Fruit fly (Drosophila melanogaster): ENCODE results near the gene toc.

toc gene

DNA sequence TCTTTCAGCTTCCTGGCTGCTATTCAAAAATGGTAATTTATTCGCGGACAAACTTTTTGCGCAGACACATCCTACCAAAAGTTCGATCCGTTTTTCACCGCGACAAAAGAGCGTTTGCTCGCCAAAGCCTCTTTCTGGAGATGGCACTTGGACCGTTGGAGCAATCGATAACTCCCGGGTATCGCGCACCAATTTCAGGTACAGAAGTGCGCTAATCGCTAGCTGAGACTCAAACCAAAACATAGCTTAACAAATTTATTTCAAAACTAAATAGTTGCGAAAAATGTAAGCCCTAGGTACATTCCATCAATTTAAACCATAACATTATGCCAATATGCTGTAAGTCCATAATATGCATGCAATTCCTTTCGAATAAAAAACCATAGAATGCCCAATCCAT lies at the start of gene toc (continued):
- no peak for TF ChIP-seq salm (tag; optimal IDR thresholded peaks at IDR 0.05)
- TF ChIP-seq CG2116 (GFP tag; optimal IDR thresholded peaks at IDR 0.05) = peak; percentile 55
- TF ChIP-seq CG17186 (GFP tag; optimal IDR thresholded peaks at IDR 0.05) = peak; percentile 97
- peak; percentile 11 for TF ChIP-seq phol (tag; optimal IDR thresholded peaks at IDR 0.05)
- TF ChIP-seq tna (GFP tag; IDR thresholded peaks at IDR 0.05; ENCODE audit: partially characterized antibody) = peak; percentile 86
- no peak for TF ChIP-seq zen (tag; optimal IDR thresholded peaks at IDR 0.05)
- TF ChIP-seq CG11695 (GFP tag; IDR thresholded peaks at IDR 0.05) = no peak
- no peak for TF ChIP-seq CG15011 (GFP tag; optimal IDR thresholded peaks at IDR 0.05)
- TF ChIP-seq CG14710 (tag; optimal IDR thresholded peaks at IDR 0.05) = peak; percentile 42
- TF ChIP-seq bcd (GFP tag; optimal IDR thresholded peaks at IDR 0.05) = peak; percentile 16
- TF ChIP-seq PHDP (tag; optimal IDR thresholded peaks at IDR 0.05) = no peak
- peak; percentile 14 for TF ChIP-seq her (GFP tag; optimal IDR thresholded peaks at IDR 0.05)
- TF ChIP-seq bsh (GFP tag; optimal IDR thresholded peaks at IDR 0.05) = no peak
- no peak for TF ChIP-seq stc (GFP tag; IDR thresholded peaks at IDR 0.05)
- no peak for TF ChIP-seq chif (GFP tag; optimal IDR thresholded peaks at IDR 0.05)
- no peak for TF ChIP-seq CG14667 (GFP tag; IDR thresholded peaks at IDR 0.05)
- no peak for TF ChIP-seq CG12071 (GFP tag; optimal IDR thresholded peaks at IDR 0.05)
- peak; percentile 28 for TF ChIP-seq nmo (GFP tag; optimal IDR thresholded peaks at IDR 0.05)
- TF ChIP-seq CG7786 (GFP tag; optimal IDR thresholded peaks at IDR 0.05) = peak; percentile 8
- TF ChIP-seq CG18599 (GFP tag; optimal IDR thresholded peaks at IDR 0.05) = no peak
- TF ChIP-seq abd-A (tag; optimal IDR thresholded peaks at IDR 0.05) = peak; percentile 39
- TF ChIP-seq Antp (GFP tag; optimal IDR thresholded peaks at IDR 0.05) = peak; percentile 3
- TF ChIP-seq CG6813 (GFP tag; optimal IDR thresholded peaks at IDR 0.05) = no peak
- peak; percentile 94 for TF ChIP-seq stwl (tag; optimal IDR thresholded peaks at IDR 0.05)
- TF ChIP-seq klu (GFP tag; IDR thresholded peaks at IDR 0.05) = no peak
- peak; percentile 27 for TF ChIP-seq CG13624 (GFP tag; optimal IDR thresholded peaks at IDR 0.05)
- TF ChIP-seq sqz (GFP tag; optimal IDR thresholded peaks at IDR 0.05) = no peak
- TF ChIP-seq CG31365 (tag; optimal IDR thresholded peaks at IDR 0.05) = no peak
- TF ChIP-seq ERR (GFP tag; optimal IDR thresholded peaks at IDR 0.05) = no peak
- TF ChIP-seq Bgb (GFP tag; IDR thresholded peaks at IDR 0.05; ENCODE audit: partially characterized antibody) = peak; percentile 94
- TF ChIP-seq CG32767 (GFP tag; IDR thresholded peaks at IDR 0.05) = no peak
- peak; percentile 68 for TF ChIP-seq Doc3 (GFP tag; IDR thresholded peaks at IDR 0.05; ENCODE audit: partially characterized antibody)
- TF ChIP-seq CG6791 (GFP tag; IDR thresholded peaks at IDR 0.05; ENCODE audit: partially characterized antibody) = peak; percentile 90
- no peak for TF ChIP-seq CG17912 (GFP tag; optimal IDR thresholded peaks at IDR 0.05)
- no peak for TF ChIP-seq CG9609 (GFP tag; optimal IDR thresholded peaks at IDR 0.05)
- TF ChIP-seq psq (GFP tag; optimal IDR thresholded peaks at IDR 0.05) = no peak
- TF ChIP-seq bbx (GFP tag; IDR thresholded peaks at IDR 0.05; ENCODE audit: partially characterized antibody) = peak; percentile 94
- TF ChIP-seq Camta (GFP tag; optimal IDR thresholded peaks at IDR 0.05) = no peak
- TF ChIP-seq CG16779 (GFP tag; IDR thresholded peaks at IDR 0.05) = no peak
- TF ChIP-seq CG17385 (GFP tag; optimal IDR thresholded peaks at IDR 0.05) = no peak
- TF ChIP-seq zfh1 (GFP tag; IDR thresholded peaks at IDR 0.05) = peak; percentile 45; the same call in 1 of the 3 replicates
- no peak for TF ChIP-seq Xbp1 (GFP tag; optimal IDR thresholded peaks at IDR 0.05)
- no peak for TF ChIP-seq h (optimal IDR thresholded peaks at IDR 0.05)
- no peak for TF ChIP-seq repo (GFP tag; optimal IDR thresholded peaks at IDR 0.05)
- no peak for TF ChIP-seq Pdp1 (GFP tag; optimal IDR thresholded peaks at IDR 0.05)
- no peak for TF ChIP-seq cg (GFP tag; optimal IDR thresholded peaks at IDR 0.05)
- no peak for TF ChIP-seq CG3995 (GFP tag; optimal IDR thresholded peaks at IDR 0.05)
- TF ChIP-seq Mad (GFP tag; optimal IDR thresholded peaks at IDR 0.05) = peak; percentile 23
- no peak for TF ChIP-seq lbe (GFP tag; optimal IDR thresholded peaks at IDR 0.05)
- TF ChIP-seq Dp (GFP tag; optimal IDR thresholded peaks at IDR 0.05) = peak; percentile 56
- TF ChIP-seq CG8944 (GFP tag; optimal IDR thresholded peaks at IDR 0.05) = no peak
